Fruit fly (Drosophila melanogaster): ENCODE data around the gene HDAC4.

Gene HDAC4

dm6 chrX:13276713-13277112 is 8.7 kb downstream of the HDAC4 start:
- TF ChIP-seq bab1 (GFP tag; optimal IDR thresholded peaks at IDR 0.05) (peak; percentile 63), CG7101 (tag; optimal IDR thresholded peaks at IDR 0.05) (peak; percentile 91), CG7045 (GFP tag; optimal IDR thresholded peaks at IDR 0.05) (peak; percentile 73), toe (GFP tag; optimal IDR thresholded peaks at IDR 0.05) (peak; percentile 3), cnc (optimal IDR thresholded peaks at IDR 0.05) (no peak), CG11617 (GFP tag; optimal IDR thresholded peaks at IDR 0.05) (peak; percentile 83), CG1620 (GFP tag; optimal IDR thresholded peaks at IDR 0.05) (no peak), CG5204 (GFP tag; optimal IDR thresholded peaks at IDR 0.05) (peak; percentile 24), tj (GFP tag; optimal IDR thresholded peaks at IDR 0.05) (peak; percentile 55), CG14711 (tag; optimal IDR thresholded peaks at IDR 0.05) (peak; percentile 86), kay (GFP tag; ENCODE audit: borderline replicate concordance) (no peak), ovo (GFP tag; optimal IDR thresholded peaks at IDR 0.05) (no peak), Crg-1 (GFP tag; optimal IDR thresholded peaks at IDR 0.05) (no peak), Clk (GFP tag; optimal IDR thresholded peaks at IDR 0.05) (no peak), pad (GFP tag; optimal IDR thresholded peaks at IDR 0.05) (peak; percentile 38), Hr96 (GFP tag; optimal IDR thresholded peaks at IDR 0.05) (no peak), CG33017 (tag; optimal IDR thresholded peaks at IDR 0.05) (peak; percentile 86), CG12768 (GFP tag; optimal IDR thresholded peaks at IDR 0.05) (peak; percentile 41), cic (GFP tag; optimal IDR thresholded peaks at IDR 0.05) (peak; percentile 28), Mnt (GFP tag; optimal IDR thresholded peaks at IDR 0.05) (peak; percentile 18)

dm6 chrX:13275139-13275538 is 10.3 kb downstream of the HDAC4 start:
- TF ChIP-seq CG1620 (GFP tag; optimal IDR thresholded peaks at IDR 0.05) (peak; percentile 3), cnc (optimal IDR thresholded peaks at IDR 0.05) (no peak), Hr96 (GFP tag; optimal IDR thresholded peaks at IDR 0.05) (no peak), CG7101 (tag; optimal IDR thresholded peaks at IDR 0.05) (peak; percentile 43), Crg-1 (GFP tag; optimal IDR thresholded peaks at IDR 0.05) (no peak), CG11617 (GFP tag; optimal IDR thresholded peaks at IDR 0.05) (peak; percentile 43), toe (GFP tag; optimal IDR thresholded peaks at IDR 0.05) (no peak), CG14711 (tag; optimal IDR thresholded peaks at IDR 0.05) (peak; percentile 50), kay (GFP tag; ENCODE audit: borderline replicate concordance) (no peak), Mnt (GFP tag; optimal IDR thresholded peaks at IDR 0.05) (peak; percentile 9), CG33017 (tag; optimal IDR thresholded peaks at IDR 0.05) (no peak), CG12768 (GFP tag; optimal IDR thresholded peaks at IDR 0.05) (no peak), Clk (GFP tag; optimal IDR thresholded peaks at IDR 0.05) (no peak), cic (GFP tag; optimal IDR thresholded peaks at IDR 0.05) (no peak), pad (GFP tag; optimal IDR thresholded peaks at IDR 0.05) (no peak), ovo (GFP tag; optimal IDR thresholded peaks at IDR 0.05) (no peak), bab1 (GFP tag; optimal IDR thresholded peaks at IDR 0.05) (no peak), CG5204 (GFP tag; optimal IDR thresholded peaks at IDR 0.05) (no peak)

dm6 chrX:13274429-13275095 is 10.9 kb downstream of the HDAC4 start:
- TF ChIP-seq CG7101 (tag; optimal IDR thresholded peaks at IDR 0.05) (peak; percentile 2), CG14711 (tag; optimal IDR thresholded peaks at IDR 0.05) (peak; percentile 53), CG12768 (GFP tag; optimal IDR thresholded peaks at IDR 0.05) (no peak)

- TF ChIP-seq cic (GFP tag; optimal IDR thresholded peaks at IDR 0.05), result no peak
- no peak for TF ChIP-seq ovo (GFP tag; optimal IDR thresholded peaks at IDR 0.05)
- TF ChIP-seq bab1 (GFP tag; optimal IDR thresholded peaks at IDR 0.05), result no peak
- TF ChIP-seq CG33017 (tag; optimal IDR thresholded peaks at IDR 0.05), result no peak
- TF ChIP-seq Hr96 (GFP tag; optimal IDR thresholded peaks at IDR 0.05), result no peak
- no peak for TF ChIP-seq CG14711 (tag; optimal IDR thresholded peaks at IDR 0.05)
- TF ChIP-seq Crg-1 (GFP tag; optimal IDR thresholded peaks at IDR 0.05), result no peak
- no peak for TF ChIP-seq CG5204 (GFP tag; optimal IDR thresholded peaks at IDR 0.05)
- no peak for TF ChIP-seq CG7045 (GFP tag; optimal IDR thresholded peaks at IDR 0.05)
- TF ChIP-seq CG11617 (GFP tag; optimal IDR thresholded peaks at IDR 0.05), result no peak
- no peak for TF ChIP-seq Mnt (GFP tag; optimal IDR thresholded peaks at IDR 0.05)
- no peak for TF ChIP-seq tj (GFP tag; optimal IDR thresholded peaks at IDR 0.05)
- no peak for TF ChIP-seq cnc (optimal IDR thresholded peaks at IDR 0.05)
- no peak for TF ChIP-seq toe (GFP tag; optimal IDR thresholded peaks at IDR 0.05)
- TF ChIP-seq pad (GFP tag; optimal IDR thresholded peaks at IDR 0.05), result no peak
Observed at dm6 chrX:13273417-13273816, 12.0 kb downstream of the HDAC4 start.

dm6 chrX:13272676-13273233 is 12.7 kb downstream of the HDAC4 start:
- TF ChIP-seq CG7045 (GFP tag; optimal IDR thresholded peaks at IDR 0.05) (no peak), CG7101 (tag; optimal IDR thresholded peaks at IDR 0.05) (no peak), cic (GFP tag; optimal IDR thresholded peaks at IDR 0.05) (no peak), Crg-1 (GFP tag; optimal IDR thresholded peaks at IDR 0.05) (no peak), pad (GFP tag; optimal IDR thresholded peaks at IDR 0.05) (peak; percentile 24), CG5204 (GFP tag; optimal IDR thresholded peaks at IDR 0.05) (no peak), CG33017 (tag; optimal IDR thresholded peaks at IDR 0.05) (no peak), ovo (GFP tag; optimal IDR thresholded peaks at IDR 0.05) (no peak), kay (GFP tag; ENCODE audit: borderline replicate concordance) (peak; percentile 32)

dm6 chrX:13258757-13259067 is 26.7 kb downstream of the HDAC4 start, which contains the start of gene comt:
TSS of gene comt (plus strand) at chrX:13259021.
- peak; percentile 64 for TF ChIP-seq CG7101 (tag; optimal IDR thresholded peaks at IDR 0.05)
- no peak for TF ChIP-seq CG5204 (GFP tag; optimal IDR thresholded peaks at IDR 0.05)
- TF ChIP-seq pad (GFP tag; optimal IDR thresholded peaks at IDR 0.05), result no peak
- TF ChIP-seq CG11617 (GFP tag; optimal IDR thresholded peaks at IDR 0.05), result peak; percentile 56
- peak; percentile 12 for TF ChIP-seq kay (GFP tag; ENCODE audit: borderline replicate concordance)
- TF ChIP-seq tj (GFP tag; optimal IDR thresholded peaks at IDR 0.05), result peak; percentile 13
- TF ChIP-seq CG33017 (tag; optimal IDR thresholded peaks at IDR 0.05), result peak; percentile 21

All from whole organism, adult.